Worm (Caenorhabditis elegans) whole organism, L4 larva: ENCODE results near the gene K08C7.7.

Experiments used
- F49E8.2 ChIP-seq: sonication (generic microtip); optimal IDR thresholded peaks from 2 replicates; lab custom pipeline; 2016; ENCODE audit warnings: missing compliant biosample characterization, mild to moderate bottlenecking, missing genetic modification characterization, borderline replicate concordance
- R02D3.7 ChIP-seq: fragments of 150-350 bp; sonication (generic microtip); optimal IDR thresholded peaks from 3 replicates; lab custom pipeline; 2014; ENCODE audit warnings: missing biosample characterization, missing genetic modification characterization
- ama-1 ChIP-seq: fragments of 150-350 bp; optimal IDR thresholded peaks from 2 replicates; lab custom pipeline; 2014; ENCODE audit warnings: inconsistent platforms, mixed read lengths
- dmd-9 ChIP-seq: fragments of 200-800 bp; sonication (Bioruptor generic); IDR thresholded peaks from 2 replicates; pipeline ENCODE4 v1.3.6; 2022; ENCODE audit warnings: missing genetic modification reagents, missing genetic modification characterization, missing compliant biosample characterization
- duxl-1 ChIP-seq: sonication (generic microtip); optimal IDR thresholded peaks from 2 replicates; lab custom pipeline; 2016; ENCODE audit warnings: mild to moderate bottlenecking, missing genetic modification characterization, moderate library complexity, missing compliant biosample characterization; ENCODE audit not compliant: poor library complexity
- fos-1 ChIP-seq: fragments of 150-350 bp; optimal IDR thresholded peaks from 2 replicates; lab custom pipeline; 2014; ENCODE audit warnings: missing biosample characterization, missing genetic modification characterization
- lsy-2 ChIP-seq, 2 experiments: fragments of 150-350 bp in 1 of 2; sonication (generic microtip) in 1 of 2; optimal IDR thresholded peaks; 2 replicates each; lab custom pipeline; 2014 to 2017; ENCODE audit warnings: missing biosample characterization in 2 of 2, missing genetic modification characterization in 2 of 2
- mdl-1 ChIP-seq, 2 experiments: fragments of 150-350 bp in 1 of 2; sonication (generic microtip) in 1 of 2; optimal IDR thresholded peaks; 2 replicates each; lab custom pipeline; 2014 to 2017; ENCODE audit warnings: missing biosample characterization in 2 of 2, missing genetic modification characterization in 2 of 2
- nhr-11 ChIP-seq: fragments of 150-350 bp; optimal IDR thresholded peaks from 2 replicates; lab custom pipeline; 2014; ENCODE audit warnings: missing biosample characterization, missing genetic modification characterization
- nhr-76 ChIP-seq: fragments of 150-350 bp; optimal IDR thresholded peaks from 2 replicates; lab custom pipeline; 2014; ENCODE audit warnings: missing biosample characterization, missing genetic modification characterization
- pha-4 ChIP-seq, 2 experiments: fragments of 150-350 bp in 1 of 2; fragments of 200-800 bp in 1 of 2; sonication (Bioruptor generic) in 1 of 2; IDR thresholded peaks in 1 of 2; optimal IDR thresholded peaks in 1 of 2; 2 replicates each; pipeline versions ENCODE4 v1.3.6 to Lab custom; 2014 to 2022; ENCODE audit warnings: missing genetic modification characterization in 2 of 2, missing genetic modification reagents in 2 of 2, missing biosample characterization in 1 of 2, missing compliant biosample characterization in 1 of 2
- zfp-3 ChIP-seq: fragments of 200-800 bp; sonication (Bioruptor generic); conservative IDR thresholded peaks from 2 replicates; pipeline ENCODE4 v1.3.6; 2022; ENCODE audit warnings: missing genetic modification reagents, missing genetic modification characterization, missing compliant biosample characterization

- TF ChIP-seq duxl-1 (tag; lab: Kevin White, UChicago) (no peak), nhr-76 (tag; lab: Kevin White, UChicago) (no peak), pha-4 (GFP tag; IDR thresholded peaks at IDR 0.05; lab: Robert Waterston, UW) (no peak), pha-4 (tag; optimal IDR thresholded peaks at IDR 0.05; lab: Kevin White, UChicago) (no peak), F49E8.2 (tag; lab: Kevin White, UChicago) (no peak), R02D3.7 (no peak), ama-1 (lab: Kevin White, UChicago) (no peak), zfp-3 (no peak), lsy-2 (tag; optimal IDR thresholded peaks at IDR 0.05; lab: Kevin White, UChicago) (no peak), dmd-9 (no peak), fos-1 (tag; lab: Kevin White, UChicago) (no peak), nhr-11 (tag; lab: Kevin White, UChicago) (no peak), mdl-1 (tag; optimal IDR thresholded peaks at IDR 0.05; lab: Kevin White, UChicago) (no peak)
Observed at ce11 chrIV:10690139-10690538, 25.9 kb downstream of the K08C7.7 start, which contains the start of gene R102.8.
